Worm (Caenorhabditis elegans) whole organism, midembryonic: ENCODE measurements around the gene vars-1.

Experiments used
- T22C8.4 ChIP-seq: fragments of 200-800 bp; sonication (Bioruptor generic); IDR thresholded peaks from 2 replicates; pipeline ENCODE4 v1.3.6; 2022; ENCODE audit warnings: missing genetic modification characterization, missing compliant biosample characterization
- cog-1 ChIP-seq: sonication (generic microtip); optimal IDR thresholded peaks from 2 replicates; lab custom pipeline; 2016; ENCODE audit warnings: missing genetic modification characterization, missing compliant biosample characterization
- klf-2 ChIP-seq: fragments of 200-800 bp; sonication (Bioruptor generic); conservative IDR thresholded peaks from 2 replicates; pipeline ENCODE4 v1.3.6; 2022; ENCODE audit warnings: missing genetic modification reagents, missing genetic modification characterization, missing compliant biosample characterization
- med-1 ChIP-seq: sonication (generic microtip); optimal IDR thresholded peaks from 2 replicates; lab custom pipeline; 2017; ENCODE audit warnings: missing genetic modification characterization, mild to moderate bottlenecking, missing compliant biosample characterization, antibody characterized with exemption, missing genetic modification reagents; ENCODE audit not compliant: insufficient read depth
- ref-1 ChIP-seq: fragments of 200-800 bp; sonication (Bioruptor generic); conservative IDR thresholded peaks from 2 replicates; pipeline ENCODE4 v1.3.6; 2022; ENCODE audit warnings: missing genetic modification reagents, missing genetic modification characterization, missing compliant biosample characterization
- tab-1 ChIP-seq: fragments of 200-800 bp; sonication (Bioruptor generic); IDR thresholded peaks from 2 replicates; pipeline ENCODE4 v1.3.6; 2022; ENCODE audit warnings: missing genetic modification characterization, missing compliant biosample characterization
- ztf-29 ChIP-seq: fragments of 200-800 bp; sonication (Bioruptor generic); IDR thresholded peaks from 2 replicates; pipeline ENCODE4 v1.3.6; 2022; ENCODE audit warnings: missing genetic modification reagents, missing genetic modification characterization, missing compliant biosample characterization

DNA sequence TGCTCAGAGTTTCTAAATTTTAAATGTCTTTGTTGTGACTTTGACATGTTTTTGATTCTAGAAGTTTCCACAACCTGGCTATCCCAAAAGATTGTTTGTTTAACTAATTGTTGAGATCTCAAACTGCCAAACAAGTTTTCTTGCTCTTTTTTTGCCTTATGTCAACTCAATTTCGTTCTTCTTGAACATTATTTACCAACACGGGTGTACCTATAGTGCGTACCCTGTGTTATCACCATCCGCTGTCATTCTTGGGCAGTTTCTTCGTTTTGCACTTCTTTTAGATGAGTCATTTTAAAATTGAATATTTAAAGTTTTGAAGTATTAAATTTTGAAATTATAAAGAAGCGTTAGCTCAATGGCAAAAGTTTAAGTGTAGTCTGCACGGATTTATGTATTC is 14.3 kb upstream of the vars-1 start, which contains the start of gene sptl-2:
- TF ChIP-seq ztf-29 (GFP tag; lab: Robert Waterston, UW) (no peak), klf-2 (GFP tag; lab: Robert Waterston, UW) (no peak), tab-1 (GFP tag; lab: Robert Waterston, UW) (no peak), T22C8.4 (no peak), ref-1 (GFP tag; lab: Robert Waterston, UW) (no peak), med-1 (GFP tag; lab: Kevin White, UChicago) (no peak), cog-1 (tag; lab: Kevin White, UChicago) (no peak)
